Worm (Caenorhabditis elegans) whole organism, L4 larva: Measurements from ENCODE around the gene rps-23.
A peak's percentile ranks its signal among the peaks of the same experiment; 100 is the strongest.

ENCODE experiments used
- D1046.2 ChIP-seq: fragments of 200-800 bp; sonication (Bioruptor generic); IDR thresholded peaks from 2 replicates; pipeline ENCODE4 v1.3.6; 2022; ENCODE audit warnings: missing genetic modification characterization, missing compliant biosample characterization
- F26F4.8 ChIP-seq: fragments of 200-800 bp; sonication (Bioruptor generic); conservative IDR thresholded peaks from 2 replicates; pipeline ENCODE4 v1.3.6; 2022; ENCODE audit warnings: missing genetic modification characterization, missing compliant biosample characterization
- F44E2.7 ChIP-seq: fragments of 200-800 bp; sonication (Bioruptor generic); IDR thresholded peaks from 2 replicates; pipeline ENCODE4 v2.1.2; 2022; ENCODE audit warnings: missing genetic modification characterization, missing compliant biosample characterization
- F49E8.2 ChIP-seq: sonication (generic microtip); optimal IDR thresholded peaks from 2 replicates; lab custom pipeline; 2016; ENCODE audit warnings: missing compliant biosample characterization, mild to moderate bottlenecking, missing genetic modification characterization, borderline replicate concordance
- R02D3.7 ChIP-seq: fragments of 150-350 bp; sonication (generic microtip); optimal IDR thresholded peaks from 3 replicates; lab custom pipeline; 2014; ENCODE audit warnings: missing biosample characterization, missing genetic modification characterization
- T26A8.4 ChIP-seq: fragments of 200-800 bp; sonication (Bioruptor generic); IDR thresholded peaks from 2 replicates; pipeline ENCODE4 v1.3.6; 2022; ENCODE audit warnings: missing genetic modification characterization, missing compliant biosample characterization
- ZK337.2 ChIP-seq: fragments of 200-800 bp; sonication (Bioruptor generic); IDR thresholded peaks from 2 replicates; pipeline ENCODE4 v1.3.6; 2022; ENCODE audit warnings: missing genetic modification reagents, missing genetic modification characterization, missing compliant biosample characterization
- aha-1 ChIP-seq: fragments of 150-350 bp; peaks from one replicate; lab custom pipeline; 2014; ENCODE audit warnings: missing biosample characterization, missing genetic modification characterization
- ceh-20 ChIP-seq: fragments of 200-800 bp; sonication (Bioruptor generic); IDR thresholded peaks from 2 replicates; pipeline ENCODE4 v1.3.6; 2022; ENCODE audit warnings: missing genetic modification reagents, missing genetic modification characterization, missing compliant biosample characterization
- ceh-32 ChIP-seq: sonication (generic microtip); optimal IDR thresholded peaks from 2 replicates; lab custom pipeline; 2016; ENCODE audit warnings: mild to moderate bottlenecking, missing genetic modification characterization, missing compliant biosample characterization; ENCODE audit not compliant: poor library complexity
- ctbp-1 ChIP-seq: fragments of 200-800 bp; sonication (Bioruptor generic); IDR thresholded peaks from 2 replicates; pipeline ENCODE4 v1.3.6; 2022; ENCODE audit warnings: missing genetic modification reagents, missing genetic modification characterization, missing compliant biosample characterization
- daf-16 ChIP-seq, 3 experiments: sonication (generic microtip); optimal IDR thresholded peaks; 2 replicates each; lab custom pipeline; 2016 to 2017; ENCODE audit warnings: missing genetic modification characterization in 3 of 3, missing genetic modification reagents in 3 of 3, mild to moderate bottlenecking in 2 of 3, missing compliant biosample characterization in 2 of 3, missing biosample characterization in 1 of 3, moderate library complexity in 1 of 3
- daf-19 ChIP-seq: fragments of 200-800 bp; sonication (Bioruptor generic); conservative IDR thresholded peaks from 2 replicates; pipeline ENCODE4 v1.3.6; 2022; ENCODE audit warnings: missing genetic modification characterization, missing compliant biosample characterization
- dmd-6 ChIP-seq: fragments of 200-800 bp; sonication (Bioruptor generic); IDR thresholded peaks from 2 replicates; pipeline ENCODE4 v1.3.6; 2022; ENCODE audit warnings: missing genetic modification reagents, missing genetic modification characterization, missing compliant biosample characterization
- dmd-8 ChIP-seq: fragments of 200-800 bp; sonication (Bioruptor generic); IDR thresholded peaks from 2 replicates; pipeline ENCODE4 v1.3.6; 2022; ENCODE audit warnings: missing genetic modification characterization, missing compliant biosample characterization
- duxl-1 ChIP-seq: sonication (generic microtip); optimal IDR thresholded peaks from 2 replicates; lab custom pipeline; 2016; ENCODE audit warnings: mild to moderate bottlenecking, missing genetic modification characterization, moderate library complexity, missing compliant biosample characterization; ENCODE audit not compliant: poor library complexity
- dve-1 ChIP-seq: sonication (generic microtip); optimal IDR thresholded peaks from 2 replicates; lab custom pipeline; 2017; ENCODE audit warnings: antibody characterized with exemption, mild to moderate bottlenecking, missing genetic modification characterization, missing compliant biosample characterization; ENCODE audit not compliant: insufficient read depth
- egl-43 ChIP-seq: fragments of 200-800 bp; sonication (Bioruptor generic); IDR thresholded peaks from 2 replicates; pipeline ENCODE4 v1.3.6; 2022; ENCODE audit warnings: missing genetic modification reagents, missing genetic modification characterization, missing compliant biosample characterization
- fkh-10 ChIP-seq: fragments of 150-350 bp; optimal IDR thresholded peaks from 2 replicates; lab custom pipeline; 2014; ENCODE audit warnings: missing biosample characterization, missing genetic modification reagents, missing genetic modification characterization
- gei-8 ChIP-seq: fragments of 200-800 bp; sonication (Bioruptor generic); optimal IDR thresholded peaks from 2 replicates; lab custom pipeline; 2018; ENCODE audit warnings: mild to moderate bottlenecking, missing genetic modification characterization, missing compliant biosample characterization
- hlh-11 ChIP-seq: fragments of 200-800 bp; sonication (Bioruptor generic); optimal IDR thresholded peaks from 2 replicates; lab custom pipeline; 2018; ENCODE audit warnings: mild to moderate bottlenecking, missing genetic modification characterization, missing compliant biosample characterization
- hmg-1.1 ChIP-seq: fragments of 200-800 bp; sonication (Bioruptor generic); IDR thresholded peaks from 2 replicates; pipeline ENCODE4 v1.3.6; 2022; ENCODE audit warnings: missing genetic modification reagents, missing genetic modification characterization, missing compliant biosample characterization
- lim-7 ChIP-seq: fragments of 200-800 bp; sonication (Bioruptor generic); IDR thresholded peaks from 2 replicates; pipeline ENCODE4 v1.3.6; 2022; ENCODE audit warnings: missing genetic modification characterization, missing compliant biosample characterization
- lin-38 ChIP-seq: fragments of 200-800 bp; sonication (Bioruptor generic); IDR thresholded peaks from 2 replicates; pipeline ENCODE4 v1.3.6; 2022; ENCODE audit warnings: missing genetic modification reagents, missing genetic modification characterization, missing compliant biosample characterization
- lir-3 ChIP-seq: sonication (generic microtip); optimal IDR thresholded peaks from 2 replicates; lab custom pipeline; 2016; ENCODE audit warnings: mild to moderate bottlenecking, missing genetic modification characterization, missing compliant biosample characterization
- madf-5 ChIP-seq, 2 experiments: fragments of 200-800 bp; sonication (Bioruptor generic); IDR thresholded peaks; 2 replicates each; pipeline ENCODE4 v1.3.6; 2022; ENCODE audit warnings: missing compliant biosample characterization in 2 of 2, missing genetic modification characterization in 2 of 2
- madf-9 ChIP-seq: fragments of 200-800 bp; sonication (Bioruptor generic); conservative IDR thresholded peaks from 2 replicates; pipeline ENCODE4 v1.3.6; 2022; ENCODE audit warnings: missing genetic modification reagents, missing genetic modification characterization, missing compliant biosample characterization
- mep-1 ChIP-seq: fragments of 150-350 bp; sonication (generic microtip); optimal IDR thresholded peaks from 3 replicates; lab custom pipeline; 2014; ENCODE audit warnings: missing biosample characterization, missing genetic modification characterization
- mes-2 ChIP-seq: sonication (generic microtip); optimal IDR thresholded peaks from 2 replicates; lab custom pipeline; 2016; ENCODE audit warnings: missing genotype, mild to moderate bottlenecking, missing genetic modification characterization, missing compliant biosample characterization; ENCODE audit not compliant: poor library complexity, severe bottlenecking
- nhr-102 ChIP-seq: sonication (generic microtip); optimal IDR thresholded peaks from 2 replicates; lab custom pipeline; 2016; ENCODE audit warnings: mild to moderate bottlenecking, missing genetic modification characterization, moderate library complexity, missing compliant biosample characterization
- nhr-41 ChIP-seq: fragments of 200-800 bp; sonication (Bioruptor generic); IDR thresholded peaks from 2 replicates; pipeline ENCODE4 v1.3.6; 2022; ENCODE audit warnings: missing genetic modification reagents, missing genetic modification characterization, missing compliant biosample characterization
- nhr-76 ChIP-seq: fragments of 150-350 bp; optimal IDR thresholded peaks from 2 replicates; lab custom pipeline; 2014; ENCODE audit warnings: missing biosample characterization, missing genetic modification characterization
- pha-4 ChIP-seq, 2 experiments: fragments of 150-350 bp in 1 of 2; fragments of 200-800 bp in 1 of 2; sonication (Bioruptor generic) in 1 of 2; IDR thresholded peaks in 1 of 2; optimal IDR thresholded peaks in 1 of 2; 2 replicates each; pipeline versions ENCODE4 v1.3.6 to Lab custom; 2014 to 2022; ENCODE audit warnings: missing genetic modification characterization in 2 of 2, missing genetic modification reagents in 2 of 2, missing biosample characterization in 1 of 2, missing compliant biosample characterization in 1 of 2
- php-3 ChIP-seq: fragments of 200-800 bp; sonication (Bioruptor generic); IDR thresholded peaks from 2 replicates; pipeline ENCODE4 v1.3.6; 2022; ENCODE audit warnings: missing genetic modification reagents, missing genetic modification characterization, missing compliant biosample characterization
- sdz-12 ChIP-seq: fragments of 200-800 bp; sonication (Bioruptor generic); optimal IDR thresholded peaks from 2 replicates; lab custom pipeline; 2018; ENCODE audit warnings: mild to moderate bottlenecking, missing genetic modification characterization, missing compliant biosample characterization
- skn-1 ChIP-seq: fragments of 150-350 bp; optimal IDR thresholded peaks from 2 replicates; lab custom pipeline; 2014; ENCODE audit warnings: missing biosample characterization, missing genetic modification characterization
- spr-1 ChIP-seq: sonication (generic microtip); optimal IDR thresholded peaks from 2 replicates; lab custom pipeline; 2016; ENCODE audit warnings: mild to moderate bottlenecking, missing genetic modification characterization, missing compliant biosample characterization
- spr-3 ChIP-seq: fragments of 200-800 bp; sonication (Bioruptor generic); optimal IDR thresholded peaks from 2 replicates; lab custom pipeline; 2018; ENCODE audit warnings: mild to moderate bottlenecking, missing genetic modification characterization, missing compliant biosample characterization
- tag-97 ChIP-seq: fragments of 200-800 bp; sonication (Bioruptor generic); IDR thresholded peaks from 2 replicates; pipeline ENCODE4 v1.3.6; 2022; ENCODE audit warnings: missing genetic modification characterization, missing compliant biosample characterization
- tra-1 ChIP-seq: fragments of 200-800 bp; sonication (Bioruptor generic); IDR thresholded peaks from 2 replicates; pipeline ENCODE4 v1.3.6; 2022; ENCODE audit warnings: missing genetic modification reagents, missing genetic modification characterization, missing compliant biosample characterization
- vab-7 ChIP-seq: fragments of 200-800 bp; sonication (Bioruptor generic); IDR thresholded peaks from 2 replicates; pipeline ENCODE4 v1.3.6; 2022; ENCODE audit warnings: missing genetic modification reagents, missing genetic modification characterization, missing compliant biosample characterization
- ztf-11 ChIP-seq: fragments of 150-350 bp; optimal IDR thresholded peaks from 2 replicates; lab custom pipeline; 2014; ENCODE audit warnings: missing biosample characterization, missing genetic modification characterization

rps-23 gene

ce11 chrIV:12417536-12418195 lies 26.8 kb upstream of the rps-23 start, which contains the start of gene F08G5.3 (continued):
- TF ChIP-seq egl-43 (peak; percentile 91), php-3 (GFP tag; lab: Robert Waterston, UW) (peak; percentile 31; the same call in 1 of the 2 replicates), fkh-10 (GFP tag; lab: Kevin White, UChicago) (no peak), madf-5 (GFP tag; IDR thresholded peaks at IDR 0.05; lab: Robert Waterston, UW) (peak in 1 of 2 experiments; percentile 66; a peak in 1 of 4 replicates), hmg-1.1 (peak; percentile 76), ZK337.2 (GFP tag; lab: Robert Waterston, UW) (peak; percentile 73), nhr-102 (peak; percentile 65), lim-7 (GFP tag; lab: Robert Waterston, UW) (peak; percentile 95), ctbp-1 (GFP tag; lab: Robert Waterston, UW) (peak; percentile 76), pha-4 (GFP tag; IDR thresholded peaks at IDR 0.05; lab: Robert Waterston, UW) (peak; percentile 91), pha-4 (tag; optimal IDR thresholded peaks at IDR 0.05; lab: Kevin White, UChicago) (no peak), nhr-41 (peak; percentile 45; the same call in 1 of the 2 replicates), F49E8.2 (peak; percentile 51), R02D3.7 (tag; lab: Kevin White, UChicago) (no peak), spr-3 (GFP tag; lab: Kevin White, UChicago) (peak; percentile 53), aha-1 (tag; lab: Kevin White, UChicago) (no peak), ceh-32 (tag; lab: Kevin White, UChicago) (no peak), lin-38 (GFP tag; lab: Robert Waterston, UW) (peak; percentile 82), tra-1 (peak; percentile 78), D1046.2 (GFP tag; lab: Robert Waterston, UW) (peak; percentile 82; the same call in 1 of the 2 replicates)

- no peak for TF ChIP-seq spr-3 (GFP tag; lab: Kevin White, UChicago)
- TF ChIP-seq mep-1 (tag; lab: Kevin White, UChicago), result peak; percentile 21
- no peak for TF ChIP-seq nhr-102
- 0 out of 2 replicates have a peak, but pooled peaks have one; percentile 8 for TF ChIP-seq madf-9 (GFP tag; lab: Robert Waterston, UW)
- TF ChIP-seq duxl-1 (tag; lab: Kevin White, UChicago), result peak; percentile 9
- peak; percentile 42; the same call in 1 of the 2 replicates for TF ChIP-seq dmd-8 (GFP tag; lab: Robert Waterston, UW)
- TF ChIP-seq dmd-6 (GFP tag; lab: Robert Waterston, UW), result peak; percentile 35
- peak; percentile 50 for TF ChIP-seq spr-1
- no peak for TF ChIP-seq tag-97 (GFP tag; lab: Robert Waterston, UW)
- no peak for TF ChIP-seq ztf-11
- TF ChIP-seq tra-1, result no peak; the same call in 1 of the 2 replicates
- peak; percentile 13; the same call in 1 of the 2 replicates for TF ChIP-seq vab-7
- peak; percentile 55 for TF ChIP-seq hmg-1.1
- TF ChIP-seq nhr-76 (tag; lab: Kevin White, UChicago), result no peak
- TF ChIP-seq skn-1 (tag; lab: Kevin White, UChicago), result no peak
- TF ChIP-seq F44E2.7 (GFP tag; lab: Robert Waterston, UW), result 0 out of 2 replicates have a peak, but pooled peaks have one; percentile 5
- peak; percentile 20 for TF ChIP-seq aha-1 (tag; lab: Kevin White, UChicago)
- TF ChIP-seq hlh-11 (tag; lab: Kevin White, UChicago), result peak; percentile 19
- no peak for TF ChIP-seq ceh-32 (tag; lab: Kevin White, UChicago)
- peak; percentile 19; the same call in 1 of the 2 replicates for TF ChIP-seq T26A8.4 (GFP tag; lab: Robert Waterston, UW)
- TF ChIP-seq gei-8 (GFP tag; lab: Kevin White, UChicago), result peak; percentile 19
- peak; percentile 63 for TF ChIP-seq lim-7 (GFP tag; lab: Robert Waterston, UW)
- no peak for TF ChIP-seq F49E8.2
- TF ChIP-seq lir-3 (tag; lab: Kevin White, UChicago), result peak; percentile 45
- peak in 1 of 2 experiments; percentile 31 for TF ChIP-seq daf-16 (GFP tag; optimal IDR thresholded peaks at IDR 0.05; lab: Kevin White, UChicago)
- TF ChIP-seq daf-16 (tag; optimal IDR thresholded peaks at IDR 0.05; lab: Kevin White, UChicago), result peak; percentile 45
- TF ChIP-seq ceh-20 (GFP tag; lab: Robert Waterston, UW), result 0 out of 2 replicates have a peak, but pooled peaks have one; percentile 14
- TF ChIP-seq mes-2, result peak; percentile 56
- TF ChIP-seq lin-38 (GFP tag; lab: Robert Waterston, UW), result peak; percentile 64; the same call in 1 of the 2 replicates
- TF ChIP-seq F26F4.8 (GFP tag; lab: Robert Waterston, UW), result peak; percentile 72
- TF ChIP-seq dve-1 (tag; lab: Kevin White, UChicago), result peak; percentile 13
- peak; percentile 63; the same call in 1 of the 2 replicates for TF ChIP-seq daf-19 (GFP tag; lab: Robert Waterston, UW)
- peak; percentile 21 for TF ChIP-seq sdz-12
Measured at ce11 chrIV:12416629-12417404, 26.0 kb upstream of the rps-23 start.
